Fruit fly (Drosophila melanogaster) whole organism, embryonic: ENCODE results near the gene CG45676.

Source experiments
- ATbp ChIP-seq: fragments of 200-800 bp; sonication (Bioruptor generic); optimal IDR thresholded peaks from 2 replicates; lab custom pipeline; 2017; ENCODE audit warnings: missing biosample characterization, mild to moderate bottlenecking, missing genetic modification characterization, missing genetic modification reagents
- Blimp-1 ChIP-seq: fragments of 200-800 bp; sonication (Bioruptor generic); optimal IDR thresholded peaks from 3 replicates; lab custom pipeline; 2018; ENCODE audit warnings: missing biosample characterization, missing genetic modification characterization, mild to moderate bottlenecking, moderate library complexity, missing genetic modification reagents
- CG10543 ChIP-seq: fragments of 200-800 bp; sonication (Bioruptor generic); optimal IDR thresholded peaks from 3 replicates; lab custom pipeline; 2017; ENCODE audit warnings: missing biosample characterization, mild to moderate bottlenecking, missing genetic modification characterization, moderate library complexity
- CG11093 ChIP-seq: fragments of 200-800 bp; sonication (Bioruptor generic); IDR thresholded peaks from 3 replicates; pipeline ENCODE4 v1.3.6; 2022; ENCODE audit warnings: missing biosample characterization, missing genetic modification characterization
- CG12659 ChIP-seq: fragments of 200-800 bp; sonication (Bioruptor generic); optimal IDR thresholded peaks from 3 replicates; lab custom pipeline; 2017; ENCODE audit warnings: mild to moderate bottlenecking, missing biosample characterization, missing genetic modification reagents, missing genetic modification characterization
- CG13624 ChIP-seq: fragments of 200-800 bp; sonication (Bioruptor generic); optimal IDR thresholded peaks from 2 replicates; lab custom pipeline; 2016; ENCODE audit warnings: missing biosample characterization, missing genetic modification characterization
- CG14667 ChIP-seq: fragments of 200-800 bp; sonication (Bioruptor generic); IDR thresholded peaks from 2 replicates; pipeline ENCODE4 v1.3.6; 2022; ENCODE audit warnings: missing biosample characterization, missing genetic modification characterization
- CG1647 ChIP-seq: fragments of 200-800 bp; sonication (Bioruptor generic); optimal IDR thresholded peaks from 3 replicates; lab custom pipeline; 2016; ENCODE audit warnings: missing biosample characterization, missing genetic modification characterization
- CG17361 ChIP-seq: fragments of 200-800 bp; sonication (Bioruptor generic); IDR thresholded peaks from 3 replicates; pipeline ENCODE4 v1.3.6; 2022; ENCODE audit warnings: missing biosample characterization, missing genetic modification characterization
- CG3407 ChIP-seq: fragments of 200-800 bp; sonication (Bioruptor generic); optimal IDR thresholded peaks from 2 replicates; lab custom pipeline; 2018; ENCODE audit warnings: missing biosample characterization, mild to moderate bottlenecking, missing genetic modification characterization
- CG4282 ChIP-seq: fragments of 200-800 bp; sonication (Bioruptor generic); optimal IDR thresholded peaks from 2 replicates; lab custom pipeline; 2016; ENCODE audit warnings: missing biosample characterization, missing genetic modification characterization
- CG6254 ChIP-seq: fragments of 200-800 bp; sonication (Bioruptor generic); optimal IDR thresholded peaks from 3 replicates; lab custom pipeline; 2017; ENCODE audit warnings: mild to moderate bottlenecking, missing biosample characterization, missing genetic modification reagents, missing genetic modification characterization
- CG7271 ChIP-seq: fragments of 200-800 bp; sonication (Bioruptor generic); optimal IDR thresholded peaks from 2 replicates; lab custom pipeline; 2018; ENCODE audit warnings: missing biosample characterization, mild to moderate bottlenecking, missing genetic modification characterization, moderate library complexity
- CG7963 ChIP-seq: fragments of 200-800 bp; sonication (Bioruptor generic); IDR thresholded peaks from 3 replicates; pipeline ENCODE4 v1.3.6; 2022; ENCODE audit warnings: missing biosample characterization, missing genetic modification characterization; ENCODE audit not compliant: partially characterized antibody
- CG8290 ChIP-seq, 3 experiments: fragments of 200-800 bp; sonication (Bioruptor generic); optimal IDR thresholded peaks; 2 replicates each; lab custom pipeline; 2016 to 2019; ENCODE audit warnings: missing biosample characterization in 3 of 3, missing genetic modification characterization in 3 of 3, mild to moderate bottlenecking in 2 of 3, moderate library complexity in 1 of 3
- CG9727 ChIP-seq: fragments of 200-800 bp; sonication (Bioruptor generic); optimal IDR thresholded peaks from 3 replicates; lab custom pipeline; 2017; ENCODE audit warnings: missing biosample characterization, mild to moderate bottlenecking, missing genetic modification characterization
- CG9932 ChIP-seq: fragments of 200-800 bp; sonication (Bioruptor generic); IDR thresholded peaks from 2 replicates; pipeline ENCODE4 v1.3.6; 2022; ENCODE audit warnings: missing biosample characterization, missing genetic modification characterization
- D19A ChIP-seq: fragments of 200-800 bp; optimal IDR thresholded peaks from 3 replicates; lab custom pipeline; 2019; ENCODE audit warnings: missing biosample characterization, mild to moderate bottlenecking, missing genetic modification characterization, moderate library complexity
- D19B ChIP-seq: fragments of 200-800 bp; sonication (Bioruptor generic); optimal IDR thresholded peaks from 2 replicates; lab custom pipeline; 2017; ENCODE audit warnings: missing biosample characterization, mild to moderate bottlenecking, missing genetic modification characterization
- Hey ChIP-seq: fragments of 200-800 bp; sonication (Bioruptor generic); optimal IDR thresholded peaks from 3 replicates; lab custom pipeline; 2018; ENCODE audit warnings: missing biosample characterization, mild to moderate bottlenecking, missing genetic modification characterization
- HmgD ChIP-seq: fragments of 200-800 bp; sonication (Bioruptor generic); optimal IDR thresholded peaks from 3 replicates; lab custom pipeline; 2016; ENCODE audit warnings: missing biosample characterization, missing genetic modification characterization
- Hr3 ChIP-seq: fragments of 200-800 bp; sonication (Bioruptor generic); optimal IDR thresholded peaks from 3 replicates; lab custom pipeline; 2016; ENCODE audit warnings: missing biosample characterization, missing genetic modification characterization
- Hr39 ChIP-seq: fragments of >200 bp; optimal IDR thresholded peaks from 2 replicates; lab custom pipeline; 2017
- Hsf ChIP-seq: fragments of 200-800 bp; sonication (Bioruptor generic); optimal IDR thresholded peaks from 3 replicates; lab custom pipeline; 2016; ENCODE audit warnings: missing biosample characterization, missing genetic modification characterization
- Lim3 ChIP-seq: fragments of 200-800 bp; sonication (Bioruptor generic); IDR thresholded peaks from 2 replicates; pipeline ENCODE4 v1.3.6; 2022; ENCODE audit warnings: missing biosample characterization, missing genetic modification characterization
- MBD-R2 ChIP-seq: fragments of 200-800 bp; sonication (Bioruptor generic); IDR thresholded peaks from 2 replicates; pipeline ENCODE4 v1.3.6; 2022; ENCODE audit warnings: missing biosample characterization, missing genetic modification characterization
- Med ChIP-seq: fragments of 200-800 bp; sonication (Bioruptor generic); peaks from one replicate; lab custom pipeline; 2016; ENCODE audit warnings: missing biosample characterization, missing genetic modification characterization, mild to moderate bottlenecking, inconsistent platforms, moderate library complexity
- NK7.1 ChIP-seq: fragments of 200-800 bp; sonication (Bioruptor generic); optimal IDR thresholded peaks from 3 replicates; lab custom pipeline; 2016; ENCODE audit warnings: missing biosample characterization, missing genetic modification characterization
- Pdp1 ChIP-seq, 2 experiments: fragments of 200-800 bp; sonication (Bioruptor generic); optimal IDR thresholded peaks; 3 replicates each; lab custom pipeline; 2016; ENCODE audit warnings: missing biosample characterization in 2 of 2, missing genetic modification characterization in 2 of 2, mild to moderate bottlenecking in 1 of 2, moderate library complexity in 1 of 2
- Side ChIP-seq: fragments of 200-800 bp; sonication (Bioruptor generic); optimal IDR thresholded peaks from 2 replicates; lab custom pipeline; 2016; ENCODE audit warnings: missing biosample characterization, missing genetic modification characterization
- Vsx1 ChIP-seq: fragments of 200-800 bp; sonication (Bioruptor generic); optimal IDR thresholded peaks from 2 replicates; lab custom pipeline; 2017; ENCODE audit warnings: missing biosample characterization, mild to moderate bottlenecking, missing genetic modification characterization, missing genetic modification reagents
- YL-1 ChIP-seq: fragments of 200-800 bp; sonication (Bioruptor generic); optimal IDR thresholded peaks from 3 replicates; lab custom pipeline; 2017; ENCODE audit warnings: missing biosample characterization, mild to moderate bottlenecking, missing genetic modification characterization
- bsh ChIP-seq, 2 experiments: fragments of 200-800 bp; sonication (Bioruptor generic); optimal IDR thresholded peaks; 2 replicates each; lab custom pipeline; 2017 to 2018; ENCODE audit warnings: mild to moderate bottlenecking in 2 of 2, missing biosample characterization in 2 of 2, missing genetic modification characterization in 2 of 2, moderate library complexity in 1 of 2
- crol ChIP-seq: fragments of 200-800 bp; sonication (Bioruptor generic); IDR thresholded peaks from 2 replicates; pipeline ENCODE4 v1.3.6; 2022; ENCODE audit warnings: missing biosample characterization, missing genetic modification characterization
- cwo ChIP-seq: fragments of 200-800 bp; sonication (Bioruptor generic); optimal IDR thresholded peaks from 3 replicates; lab custom pipeline; 2017; ENCODE audit warnings: missing biosample characterization, missing genetic modification characterization, mild to moderate bottlenecking, moderate library complexity, missing genetic modification reagents
- dan ChIP-seq: fragments of 200-800 bp; sonication (Bioruptor generic); IDR thresholded peaks from 2 replicates; pipeline ENCODE4 v1.3.6; 2022; ENCODE audit warnings: missing biosample characterization, missing genetic modification characterization
- dpn ChIP-seq, 2 experiments: fragments of 200-800 bp; sonication (Bioruptor generic); optimal IDR thresholded peaks; 3 replicates each; lab custom pipeline; 2016; ENCODE audit warnings: missing biosample characterization in 2 of 2, missing genetic modification characterization in 2 of 2
- dysf ChIP-seq: fragments of 200-800 bp; sonication (Bioruptor generic); IDR thresholded peaks from 3 replicates; pipeline ENCODE4 v1.3.6; 2022; ENCODE audit warnings: missing biosample characterization, missing genetic modification characterization
- grn ChIP-seq: fragments of 200-800 bp; sonication (Bioruptor generic); optimal IDR thresholded peaks from 3 replicates; lab custom pipeline; 2017; ENCODE audit warnings: missing biosample characterization, missing genetic modification characterization
- gt ChIP-seq: fragments of 200-800 bp; sonication (Bioruptor generic); IDR thresholded peaks from 2 replicates; pipeline ENCODE4 v1.3.6; 2022; ENCODE audit warnings: missing biosample characterization, missing genetic modification characterization
- insv ChIP-seq, 2 experiments: fragments of 200-800 bp; sonication (Bioruptor generic); optimal IDR thresholded peaks; 3 replicates each; lab custom pipeline; 2016 to 2018; ENCODE audit warnings: missing biosample characterization in 2 of 2, missing genetic modification characterization in 2 of 2
- odd ChIP-seq: fragments of 200-800 bp; sonication (Bioruptor generic); optimal IDR thresholded peaks from 2 replicates; lab custom pipeline; 2017; ENCODE audit warnings: missing biosample characterization, mild to moderate bottlenecking, missing genetic modification characterization
- pho ChIP-seq: fragments of 200-800 bp; sonication (Bioruptor generic); optimal IDR thresholded peaks from 2 replicates; lab custom pipeline; 2016; ENCODE audit warnings: missing biosample characterization, missing genetic modification characterization
- repo ChIP-seq: fragments of 200-800 bp; sonication (Bioruptor generic); optimal IDR thresholded peaks from 2 replicates; lab custom pipeline; 2016; ENCODE audit warnings: missing biosample characterization, missing genetic modification characterization
- salm ChIP-seq: fragments of 200-800 bp; sonication (Bioruptor generic); optimal IDR thresholded peaks from 2 replicates; lab custom pipeline; 2018; ENCODE audit warnings: missing biosample characterization, mild to moderate bottlenecking, missing genetic modification characterization
- sob ChIP-seq: fragments of 200-800 bp; sonication (Bioruptor generic); IDR thresholded peaks from 2 replicates; pipeline ENCODE4 v1.3.6; 2022; ENCODE audit warnings: missing biosample characterization, missing genetic modification characterization
- sug ChIP-seq: fragments of 200-800 bp; optimal IDR thresholded peaks from 2 replicates; lab custom pipeline; 2019; ENCODE audit warnings: missing biosample characterization, mild to moderate bottlenecking, missing genetic modification characterization, moderate library complexity
- tio ChIP-seq: fragments of 200-800 bp; sonication (Bioruptor generic); optimal IDR thresholded peaks from 2 replicates; lab custom pipeline; 2017; ENCODE audit warnings: missing biosample characterization, missing genetic modification characterization, inconsistent platforms

Gene CG45676

DNA sequence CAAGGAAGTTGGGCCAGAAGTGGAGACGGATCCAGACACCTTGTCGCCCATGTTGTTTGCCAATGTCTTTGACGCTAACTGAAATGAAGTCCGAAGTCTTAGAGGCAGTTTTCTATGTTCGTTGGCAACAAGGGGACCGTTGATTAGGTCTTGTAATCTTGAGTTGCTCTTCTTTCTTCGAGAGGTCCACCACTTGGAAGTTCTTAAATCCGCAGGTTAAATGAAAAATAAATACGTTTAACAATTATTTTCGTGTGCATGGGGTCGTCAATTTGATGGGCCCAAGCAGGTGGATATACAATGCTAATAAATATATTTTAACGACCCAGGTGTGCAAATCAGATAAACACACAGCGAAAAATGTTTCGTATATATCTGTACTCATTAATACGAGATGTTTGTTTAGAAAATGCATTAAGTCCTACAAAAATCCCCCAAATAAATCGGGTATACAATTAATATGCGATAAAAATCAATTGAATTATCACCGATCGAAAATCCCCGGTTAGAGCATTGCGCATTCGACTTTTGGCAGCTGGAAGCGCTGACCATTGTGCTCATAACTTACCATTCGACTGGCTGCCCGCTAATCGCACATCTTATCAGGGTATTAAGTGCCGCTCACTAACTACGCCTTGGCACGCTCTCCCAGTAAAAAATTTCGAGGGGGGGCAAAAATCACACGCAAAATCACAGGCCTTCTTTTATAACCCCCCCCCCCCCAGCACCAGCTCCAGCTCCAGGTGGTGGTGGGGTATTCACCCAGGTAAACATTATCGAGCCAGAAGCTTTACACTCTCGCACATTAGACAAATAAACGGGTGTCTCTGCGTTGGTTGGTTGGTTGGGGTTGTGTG lies 42.0 kb downstream of the CG45676 start, which contains the start of gene PGRP-LB:
TSS of gene PGRP-LB (minus strand) at position 51 of the 857 bp plus-strand sequence.
- no peak for TF ChIP-seq CG7963 (GFP tag; lab: Robert Waterston, UW)
- peak; percentile 26 for TF ChIP-seq D19B (GFP tag; lab: Kevin White, UChicago)
- no peak for TF ChIP-seq gt (GFP tag; lab: Robert Waterston, UW)
- no peak for TF ChIP-seq Blimp-1 (GFP tag; lab: Kevin White, UChicago)
- no peak for TF ChIP-seq salm (tag; lab: Kevin White, UChicago)
- no peak for TF ChIP-seq bsh (GFP tag; optimal IDR thresholded peaks at IDR 0.05; lab: Kevin White, UChicago)
- no peak for TF ChIP-seq CG1647 (GFP tag; lab: Kevin White, UChicago)
- peak; percentile 86 for TF ChIP-seq D19A (tag; lab: Kevin White, UChicago)
- TF ChIP-seq ATbp (GFP tag; lab: Kevin White, UChicago), result no peak
- no peak for TF ChIP-seq Vsx1 (GFP tag; lab: Kevin White, UChicago)
- TF ChIP-seq sob, result 0 out of 2 replicates have a peak, but pooled peaks have one; percentile 16
- no peak for TF ChIP-seq insv (GFP tag; optimal IDR thresholded peaks at IDR 0.05; lab: Kevin White, UChicago)
- 0 out of 3 replicates have a peak, but pooled peaks have one; percentile 33 for TF ChIP-seq CG11093 (GFP tag; lab: Robert Waterston, UW)
- peak; percentile 15 for TF ChIP-seq Hr3 (GFP tag; lab: Kevin White, UChicago)
- TF ChIP-seq CG7271, result no peak
- peak; percentile 35; the same call in 1 of the 2 replicates for TF ChIP-seq CG9932 (GFP tag; lab: Robert Waterston, UW)
- no peak for TF ChIP-seq Hsf (GFP tag; lab: Kevin White, UChicago)
- TF ChIP-seq odd (GFP tag; lab: Kevin White, UChicago), result no peak
- no peak for TF ChIP-seq Lim3 (GFP tag; lab: Robert Waterston, UW)
- no peak for TF ChIP-seq CG8290 (GFP tag; optimal IDR thresholded peaks at IDR 0.05; lab: Kevin White, UChicago)
- TF ChIP-seq CG8290 (tag; optimal IDR thresholded peaks at IDR 0.05; lab: Kevin White, UChicago), result peak in 1 of 2 experiments; percentile 36
- TF ChIP-seq NK7.1 (GFP tag; lab: Kevin White, UChicago), result no peak
- TF ChIP-seq CG10543 (GFP tag; lab: Kevin White, UChicago), result peak; percentile 14
- peak; percentile 42 for TF ChIP-seq CG13624 (GFP tag; lab: Kevin White, UChicago)
- TF ChIP-seq Hey (tag; lab: Kevin White, UChicago), result peak; percentile 30
- TF ChIP-seq Pdp1 (GFP tag; optimal IDR thresholded peaks at IDR 0.05; lab: Kevin White, UChicago), result peak in 1 of 2 experiments; percentile 49
- TF ChIP-seq dpn (GFP tag; optimal IDR thresholded peaks at IDR 0.05; lab: Kevin White, UChicago), result peak; percentile 21 to 29
- TF ChIP-seq dysf (GFP tag; lab: Robert Waterston, UW), result peak; percentile 40; the same call in 1 of the 3 replicates
- peak; percentile 93 for TF ChIP-seq sug
- peak; percentile 95 for TF ChIP-seq crol (GFP tag; lab: Robert Waterston, UW)
- TF ChIP-seq CG12659, result peak; percentile 31
- TF ChIP-seq Hr39 (lab: Kevin White, UChicago), result no peak
- no peak for TF ChIP-seq CG4282 (GFP tag; lab: Kevin White, UChicago)
- TF ChIP-seq cwo, result peak; percentile 39
- no peak for TF ChIP-seq YL-1 (GFP tag; lab: Kevin White, UChicago)
- TF ChIP-seq repo (GFP tag; lab: Kevin White, UChicago), result no peak
- TF ChIP-seq HmgD (GFP tag; lab: Kevin White, UChicago), result no peak
- peak; percentile 36; the same call in 1 of the 3 replicates for TF ChIP-seq CG17361 (GFP tag; lab: Robert Waterston, UW)
- TF ChIP-seq grn (GFP tag; lab: Kevin White, UChicago), result peak; percentile 51
- peak; percentile 41 for TF ChIP-seq Med
- no peak for TF ChIP-seq dan (GFP tag; lab: Robert Waterston, UW)
- peak; percentile 21 for TF ChIP-seq pho (GFP tag; lab: Kevin White, UChicago)
- peak; percentile 9 for TF ChIP-seq tio
- no peak for TF ChIP-seq Side (GFP tag; lab: Kevin White, UChicago)
- no peak for TF ChIP-seq CG6254 (GFP tag; lab: Kevin White, UChicago)
- peak; percentile 27 for TF ChIP-seq CG9727
- 0 out of 2 replicates have a peak, but pooled peaks have one; percentile 13 for TF ChIP-seq MBD-R2
- TF ChIP-seq CG3407 (GFP tag; lab: Kevin White, UChicago), result no peak
- 0 out of 2 replicates have a peak, but pooled peaks have one; percentile 9 for TF ChIP-seq CG14667
